Fruit fly (Drosophila melanogaster): Measurements from ENCODE around the gene CG5776.

dm6 chr2L:12672296-12672695 lies 32.0 kb downstream of the CG5776 start:
- TF ChIP-seq CG8478 (optimal IDR thresholded peaks at IDR 0.05), result no peak
- TF ChIP-seq CTCF (optimal IDR thresholded peaks at IDR 0.05), result no peak
